Fruit fly (Drosophila melanogaster) whole organism, pupa: Measurements from ENCODE around the gene Tsp3A.

ENCODE experiments used
- CG12605 ChIP-seq: fragments of 200-800 bp; sonication (Bioruptor generic); IDR thresholded peaks from 2 replicates; pipeline ENCODE4 v1.3.6; 2022; ENCODE audit warnings: missing biosample characterization, missing genetic modification characterization
- EcR ChIP-seq: fragments of 200-800 bp; sonication (Bioruptor generic); optimal IDR thresholded peaks from 3 replicates; lab custom pipeline; 2019; ENCODE audit warnings: missing biosample characterization, missing genetic modification characterization, mild to moderate bottlenecking, moderate library complexity, missing genetic modification reagents
- Snoo ChIP-seq: fragments of 200-800 bp; sonication (Bioruptor generic); optimal IDR thresholded peaks from 3 replicates; lab custom pipeline; 2017; ENCODE audit warnings: missing biosample characterization, mild to moderate bottlenecking, missing genetic modification characterization, inconsistent platforms
- fd96Ca ChIP-seq: fragments of 200-800 bp; sonication (Bioruptor generic); IDR thresholded peaks from 3 replicates; pipeline ENCODE4 v1.3.6; 2022; ENCODE audit warnings: missing biosample characterization, missing genetic modification characterization
- rn ChIP-seq: fragments of 200-800 bp; sonication (Bioruptor generic); IDR thresholded peaks from 2 replicates; pipeline ENCODE4 v1.3.6; 2022; ENCODE audit warnings: missing biosample characterization, missing genetic modification characterization

dm6 chrX:2624525-2625006 lies 5.0 kb upstream of the Tsp3A start, which contains the start of the genes brv3 and Pi4KIIIalpha:
- TF ChIP-seq Snoo (tag; lab: Kevin White, UChicago) (no peak), fd96Ca (GFP tag; lab: Robert Waterston, UW) (no peak), EcR (no peak), CG12605 (no peak), rn (no peak)
